Worm (Caenorhabditis elegans): ENCODE data around the gene lips-9.

DNA sequence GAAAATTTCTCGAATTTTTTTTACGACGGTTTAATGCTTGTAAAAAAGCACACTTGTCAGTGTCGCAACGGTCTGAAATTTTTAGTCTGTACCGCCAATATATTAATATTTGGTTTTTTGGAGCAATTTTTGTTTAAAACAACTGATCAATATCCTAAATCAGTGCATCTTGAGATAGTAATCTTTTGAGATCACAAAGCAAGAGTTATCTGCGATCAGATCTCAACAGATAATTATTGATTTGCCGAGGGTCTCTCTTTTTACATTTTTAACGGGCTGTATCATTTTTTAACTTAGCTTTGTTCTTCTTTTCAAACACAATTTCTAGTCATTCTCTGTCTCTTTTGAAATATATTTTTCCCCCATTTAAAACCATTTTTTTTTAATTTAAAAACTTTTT, 30.0 kb upstream of the lips-9 start:
- TF ChIP-seq nhr-11 (tag; optimal IDR thresholded peaks at IDR 0.05) (no peak), nhr-77 (tag; optimal IDR thresholded peaks at IDR 0.05) (no peak), nhr-12 (tag; optimal IDR thresholded peaks at IDR 0.05) (no peak), zag-1 (tag; optimal IDR thresholded peaks at IDR 0.05) (no peak), ztf-11 (tag; optimal IDR thresholded peaks at IDR 0.05) (no peak), lin-13 (GFP tag; optimal IDR thresholded peaks at IDR 0.05) (no peak), skn-1 (tag; optimal IDR thresholded peaks at IDR 0.05) (no peak), elt-3 (tag; optimal IDR thresholded peaks at IDR 0.05) (no peak), nhr-237 (tag; optimal IDR thresholded peaks at IDR 0.05) (no peak), snpc-4 (tag; optimal IDR thresholded peaks at IDR 0.05) (no peak), ama-1 (optimal IDR thresholded peaks at IDR 0.05) (no peak), lin-39 (tag; optimal IDR thresholded peaks at IDR 0.05) (no peak), unc-62 (GFP tag; optimal IDR thresholded peaks at IDR 0.05) (no peak)

Data from whole organism, L2 larva.